Fruit fly (Drosophila melanogaster): ENCODE measurements at regions not wholly inside any gene's neighbourhood (a gene's known extent, or its start where the extent isn't known, plus 50 kb on each side); places are given as distances from the start of the nearest gene placed in this dataset.

- TF ChIP-seq CG11695 (GFP tag; IDR thresholded peaks at IDR 0.05) (peak; percentile 77), NFAT (GFP tag; IDR thresholded peaks at IDR 0.05) (peak; percentile 50; the same call in 1 of the 2 replicates), Elba2 (GFP tag; optimal IDR thresholded peaks at IDR 0.05) (no peak), CG10147 (GFP tag; optimal IDR thresholded peaks at IDR 0.05) (peak; percentile 76), CG13624 (GFP tag; optimal IDR thresholded peaks at IDR 0.05) (peak; percentile 47), CG15514 (GFP tag; optimal IDR thresholded peaks at IDR 0.05) (peak; percentile 40), Jarid2 (GFP tag; optimal IDR thresholded peaks at IDR 0.05) (peak; percentile 17), CG17361 (GFP tag; IDR thresholded peaks at IDR 0.05) (no peak), hkb (optimal IDR thresholded peaks at IDR 0.05) (no peak), hkb (GFP tag; IDR thresholded peaks at IDR 0.05) (peak; percentile 24; the same call in 1 of the 2 replicates), slbo (GFP tag; IDR thresholded peaks at IDR 0.05) (peak; percentile 50), MBD-R2 (GFP tag; IDR thresholded peaks at IDR 0.05) (0 out of 2 replicates have a peak, but pooled peaks have one; percentile 28), CG18599 (GFP tag; optimal IDR thresholded peaks at IDR 0.05) (peak; percentile 68), crc (GFP tag; optimal IDR thresholded peaks at IDR 0.05) (peak; percentile 1), bcd (GFP tag; optimal IDR thresholded peaks at IDR 0.05) (peak; percentile 35), CG6813 (GFP tag; optimal IDR thresholded peaks at IDR 0.05) (peak; percentile 32), ind (GFP tag; optimal IDR thresholded peaks at IDR 0.05) (peak; percentile 11), CG10274 (GFP tag; optimal IDR thresholded peaks at IDR 0.05) (peak; percentile 3), CG34376 (GFP tag; optimal IDR thresholded peaks at IDR 0.05) (peak; percentile 19), CG1792 (GFP tag; optimal IDR thresholded peaks at IDR 0.05) (no peak), CG17359 (tag; optimal IDR thresholded peaks at IDR 0.05) (peak; percentile 11), Hmx (GFP tag; optimal IDR thresholded peaks at IDR 0.05) (peak; percentile 16), bab2 (GFP tag; optimal IDR thresholded peaks at IDR 0.05) (peak; percentile 64), CG7987 (GFP tag; optimal IDR thresholded peaks at IDR 0.05) (peak; percentile 32), Xrp1 (GFP tag; IDR thresholded peaks at IDR 0.05) (peak; percentile 51), kay (GFP tag; optimal IDR thresholded peaks at IDR 0.05) (peak; percentile 32), corto (GFP tag; optimal IDR thresholded peaks at IDR 0.05) (no peak), CG32532 (GFP tag; IDR thresholded peaks at IDR 0.05) (peak; percentile 79), Hmr (GFP tag; optimal IDR thresholded peaks at IDR 0.05) (peak; percentile 36), CG3065 (GFP tag; optimal IDR thresholded peaks at IDR 0.05) (no peak), her (GFP tag; optimal IDR thresholded peaks at IDR 0.05) (no peak), CG12769 (tag; optimal IDR thresholded peaks at IDR 0.05) (peak; percentile 9), Dip3 (GFP tag; optimal IDR thresholded peaks at IDR 0.05) (peak; percentile 45), Neu2 (GFP tag; optimal IDR thresholded peaks at IDR 0.05; ENCODE audit: borderline replicate concordance) (no peak), CG18619 (GFP tag; optimal IDR thresholded peaks at IDR 0.05) (peak; percentile 2), al (GFP tag; IDR thresholded peaks at IDR 0.05) (peak; percentile 54), Fer1 (GFP tag; optimal IDR thresholded peaks at IDR 0.05) (peak; percentile 41), mam (GFP tag; optimal IDR thresholded peaks at IDR 0.05) (peak; percentile 57), Pdp1 (GFP tag; optimal IDR thresholded peaks at IDR 0.05) (peak; percentile 17 to 22), CG9932 (GFP tag; IDR thresholded peaks at IDR 0.05) (peak; percentile 40), CG12299 (tag; optimal IDR thresholded peaks at IDR 0.05) (no peak), Aef1 (GFP tag; IDR thresholded peaks at IDR 0.05) (peak; percentile 9; the same call in 1 of the 3 replicates), Atf-2 (GFP tag; optimal IDR thresholded peaks at IDR 0.05) (peak; percentile 17), Dbx (GFP tag; IDR thresholded peaks at IDR 0.05) (peak; percentile 83; the same call in 2 of the 3 replicates), CG17568 (GFP tag; optimal IDR thresholded peaks at IDR 0.05) (peak; percentile 26), CG2678 (tag; optimal IDR thresholded peaks at IDR 0.05) (peak; percentile 67), knrl (GFP tag; IDR thresholded peaks at IDR 0.05; ENCODE audit: partially characterized antibody) (no peak), CG12071 (GFP tag; optimal IDR thresholded peaks at IDR 0.05) (peak; percentile 28), CG1603 (tag; optimal IDR thresholded peaks at IDR 0.05) (peak; percentile 3), grn (GFP tag; optimal IDR thresholded peaks at IDR 0.05) (peak; percentile 32)
Observed at dm6 chr3L:10362548-10363157, 50.0 kb upstream of the CG12362 start (continued).
